Worm (Caenorhabditis elegans) whole organism, L1 larva: ENCODE data around the gene dnj-10.

ENCODE experiments used
- ama-1 ChIP-seq: fragments of 150-350 bp; optimal IDR thresholded peaks from 2 replicates; lab custom pipeline; 2014
- ceh-90 ChIP-seq: sonication (generic microtip); optimal IDR thresholded peaks from 2 replicates; lab custom pipeline; 2016; ENCODE audit warnings: missing genetic modification characterization, missing compliant biosample characterization
- mdl-1 ChIP-seq, 2 experiments: fragments of 150-350 bp; optimal IDR thresholded peaks; 2 replicates each; lab custom pipeline; 2014 to 2017; ENCODE audit warnings: missing biosample characterization in 2 of 2, missing genetic modification characterization in 2 of 2, inconsistent platforms in 1 of 2
- nhr-71 ChIP-seq: sonication (generic microtip); optimal IDR thresholded peaks from 2 replicates; lab custom pipeline; 2016; ENCODE audit warnings: mild to moderate bottlenecking, missing genetic modification characterization, moderate library complexity, missing compliant biosample characterization
- snpc-4 ChIP-seq: fragments of 150-350 bp; optimal IDR thresholded peaks from 2 replicates; lab custom pipeline; 2014; ENCODE audit warnings: missing biosample characterization, missing genetic modification characterization
- swsn-7 ChIP-seq: sonication (generic microtip); optimal IDR thresholded peaks from 2 replicates; lab custom pipeline; 2016; ENCODE audit warnings: missing genetic modification characterization, missing compliant biosample characterization
- zag-1 ChIP-seq: fragments of 150-350 bp; optimal IDR thresholded peaks from 2 replicates; lab custom pipeline; 2014; ENCODE audit warnings: missing biosample characterization, missing genetic modification characterization
- ztf-4 ChIP-seq: fragments of 150-350 bp; optimal IDR thresholded peaks from 2 replicates; lab custom pipeline; 2014; ENCODE audit warnings: missing biosample characterization, missing genetic modification characterization

ce11 chrIII:8614490-8614889 is 16.5 kb upstream of the dnj-10 start, which contains the start of gene rha-2:
- TF ChIP-seq ama-1 (lab: Kevin White, UChicago) = no peak
- TF ChIP-seq snpc-4 (tag; lab: Kevin White, UChicago) = no peak
- no peak for TF ChIP-seq swsn-7 (tag; lab: Kevin White, UChicago)
- no peak for TF ChIP-seq zag-1 (tag; lab: Kevin White, UChicago)
- no peak for TF ChIP-seq nhr-71 (tag; lab: Kevin White, UChicago)
- TF ChIP-seq ceh-90 (tag; lab: Kevin White, UChicago) = no peak
- TF ChIP-seq mdl-1 (tag; optimal IDR thresholded peaks at IDR 0.05; lab: Kevin White, UChicago) = no peak
- TF ChIP-seq ztf-4 = no peak
